Worm (Caenorhabditis elegans) whole organism, early embryonic: ENCODE data around the gene sra-38.

Experiments used
- B0310.2 ChIP-seq: sonication (generic microtip); optimal IDR thresholded peaks from 2 replicates; lab custom pipeline; 2016; ENCODE audit warnings: mild to moderate bottlenecking, missing genetic modification characterization, missing compliant biosample characterization
- F13C5.2 ChIP-seq: sonication (generic microtip); optimal IDR thresholded peaks from 2 replicates; lab custom pipeline; 2017; ENCODE audit warnings: mild to moderate bottlenecking, missing genetic modification characterization, inconsistent platforms, missing compliant biosample characterization
- aly-1 ChIP-seq: sonication (generic microtip); optimal IDR thresholded peaks from 2 replicates; lab custom pipeline; 2016; ENCODE audit warnings: missing genetic modification characterization, missing compliant biosample characterization
- ama-1 ChIP-seq: fragments of 150-350 bp; optimal IDR thresholded peaks from 2 replicates; lab custom pipeline; 2014
- ceh-13 ChIP-seq: fragments of 200-800 bp; sonication (Bioruptor generic); optimal IDR thresholded peaks from 2 replicates; lab custom pipeline; 2018; ENCODE audit warnings: mild to moderate bottlenecking, missing genetic modification characterization, missing compliant biosample characterization
- ets-7 ChIP-seq: sonication (generic microtip); optimal IDR thresholded peaks from 2 replicates; lab custom pipeline; 2016; ENCODE audit warnings: missing genotype, missing genetic modification characterization, missing compliant biosample characterization
- flt-1 ChIP-seq: fragments of 200-800 bp; sonication (Bioruptor generic); IDR thresholded peaks from 2 replicates; pipeline ENCODE4 v1.3.6; 2022; ENCODE audit warnings: missing genetic modification characterization, missing compliant biosample characterization
- hmbx-1 ChIP-seq: sonication (generic microtip); optimal IDR thresholded peaks from 2 replicates; lab custom pipeline; 2016; ENCODE audit warnings: mild to moderate bottlenecking, missing genetic modification characterization, missing compliant biosample characterization
- hmg-4 ChIP-seq: fragments of 200-800 bp; sonication (Bioruptor generic); optimal IDR thresholded peaks from 2 replicates; lab custom pipeline; 2018; ENCODE audit warnings: mild to moderate bottlenecking, missing genetic modification characterization, missing compliant biosample characterization
- hnd-1 ChIP-seq: sonication (generic microtip); optimal IDR thresholded peaks from 2 replicates; lab custom pipeline; 2016; ENCODE audit warnings: missing genetic modification characterization, missing compliant biosample characterization
- scrt-1 ChIP-seq: fragments of 200-800 bp; sonication (Bioruptor generic); IDR thresholded peaks from 2 replicates; pipeline ENCODE4 v1.3.6; 2022; ENCODE audit warnings: missing genetic modification characterization, missing compliant biosample characterization
- sea-1 ChIP-seq: fragments of 200-800 bp; sonication (Bioruptor generic); conservative IDR thresholded peaks from 2 replicates; pipeline ENCODE4 v1.3.6; 2022; ENCODE audit warnings: missing genetic modification characterization, missing compliant biosample characterization
- tbx-11 ChIP-seq: fragments of 200-800 bp; sonication (Bioruptor generic); IDR thresholded peaks from 2 replicates; pipeline ENCODE4 v1.3.6; 2022; ENCODE audit warnings: missing genetic modification characterization, missing compliant biosample characterization
- tbx-37 ChIP-seq: fragments of 200-800 bp; sonication (Bioruptor generic); conservative IDR thresholded peaks from 2 replicates; pipeline ENCODE4 v1.3.6; 2022; ENCODE audit warnings: missing genetic modification reagents, missing genetic modification characterization, missing compliant biosample characterization

DNA sequence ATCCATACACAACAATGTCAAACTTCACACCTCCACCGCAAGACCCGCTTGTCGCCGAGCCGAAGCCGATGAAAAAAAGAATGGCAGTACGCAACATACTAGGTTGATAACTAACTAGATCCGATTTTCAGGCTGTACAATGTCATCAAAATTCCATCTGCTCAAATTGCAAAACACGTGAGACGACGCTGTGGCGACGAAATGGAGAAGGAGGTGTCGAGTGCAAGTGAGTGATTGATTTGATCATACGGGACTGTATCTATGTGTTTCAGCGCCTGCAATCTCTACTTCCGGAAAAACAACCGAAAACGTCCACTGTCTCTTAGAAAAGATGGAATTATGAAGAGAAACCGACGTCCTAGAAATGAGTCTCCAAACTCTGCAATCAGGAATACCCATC lies 40.3 kb upstream of the sra-38 start:
- TF ChIP-seq ama-1 (lab: Kevin White, UChicago) (no peak), sea-1 (no peak), scrt-1 (GFP tag; lab: Robert Waterston, UW) (no peak), hnd-1 (no peak), B0310.2 (tag; lab: Kevin White, UChicago) (no peak), hmg-4 (GFP tag; lab: Kevin White, UChicago) (no peak), tbx-11 (GFP tag; lab: Robert Waterston, UW) (no peak), flt-1 (GFP tag; lab: Robert Waterston, UW) (no peak), hmbx-1 (tag; lab: Kevin White, UChicago) (no peak), ets-7 (tag; lab: Kevin White, UChicago) (no peak), tbx-37 (no peak), aly-1 (tag; lab: Kevin White, UChicago) (no peak), F13C5.2 (tag; lab: Kevin White, UChicago) (no peak), ceh-13 (GFP tag; lab: Kevin White, UChicago) (no peak)
